Fruit fly (Drosophila melanogaster): Measurements from ENCODE around the gene Wnt4.

Gene Wnt4

dm6 chr2L:7277017-7277416, at the start of gene Wnt4 (continued):
- TF ChIP-seq C15 (GFP tag; IDR thresholded peaks at IDR 0.05) (no peak), ssp (GFP tag; IDR thresholded peaks at IDR 0.05) (no peak), Scr (GFP tag; IDR thresholded peaks at IDR 0.05; ENCODE audit: partially characterized antibody) (no peak), Drgx (GFP tag; IDR thresholded peaks at IDR 0.05) (no peak), fru (optimal IDR thresholded peaks at IDR 0.05) (no peak), CG34376 (GFP tag; optimal IDR thresholded peaks at IDR 0.05) (no peak), CG7372 (GFP tag; IDR thresholded peaks at IDR 0.05) (no peak), Hmx (GFP tag; optimal IDR thresholded peaks at IDR 0.05) (no peak), kay (GFP tag; optimal IDR thresholded peaks at IDR 0.05) (peak; percentile 54), CG9727 (GFP tag; optimal IDR thresholded peaks at IDR 0.05) (no peak), CG7963 (GFP tag; IDR thresholded peaks at IDR 0.05; ENCODE audit: partially characterized antibody) (no peak), HHEX (GFP tag; optimal IDR thresholded peaks at IDR 0.05) (no peak), gt (GFP tag; IDR thresholded peaks at IDR 0.05) (no peak), CG32767 (GFP tag; IDR thresholded peaks at IDR 0.05) (no peak), CG34224 (GFP tag; IDR thresholded peaks at IDR 0.05; ENCODE audit: partially characterized antibody) (no peak), pum (GFP tag; optimal IDR thresholded peaks at IDR 0.05) (no peak), klu (GFP tag; IDR thresholded peaks at IDR 0.05) (no peak), tap (tag; optimal IDR thresholded peaks at IDR 0.05) (no peak), CG34422 (GFP tag; IDR thresholded peaks at IDR 0.05) (no peak), CG11247 (GFP tag; IDR thresholded peaks at IDR 0.05) (no peak), NK7.1 (GFP tag; optimal IDR thresholded peaks at IDR 0.05) (no peak), CG13424 (tag; optimal IDR thresholded peaks at IDR 0.05) (no peak), CG3163 (GFP tag; optimal IDR thresholded peaks at IDR 0.05) (no peak), CG2678 (tag; optimal IDR thresholded peaks at IDR 0.05) (no peak), shn (GFP tag; optimal IDR thresholded peaks at IDR 0.05) (no peak), Med (GFP tag) (peak; percentile 77), BtbVII (GFP tag; optimal IDR thresholded peaks at IDR 0.05) (no peak), ci (GFP tag; IDR thresholded peaks at IDR 0.05) (peak; percentile 79), Mad (GFP tag; optimal IDR thresholded peaks at IDR 0.05) (no peak), HLH4C (GFP tag; IDR thresholded peaks at IDR 0.05; ENCODE audit: partially characterized antibody) (peak; percentile 45; the same call in 2 of the 3 replicates), MESR4 (GFP tag; optimal IDR thresholded peaks at IDR 0.05) (no peak), Adf1 (GFP tag; IDR thresholded peaks at IDR 0.05) (peak; percentile 40; the same call in 1 of the 2 replicates), hb (GFP tag; IDR thresholded peaks at IDR 0.05; ENCODE audit: partially characterized antibody) (no peak), Myb (GFP tag; optimal IDR thresholded peaks at IDR 0.05) (no peak), bab2 (GFP tag; optimal IDR thresholded peaks at IDR 0.05) (no peak), danr (GFP tag; IDR thresholded peaks at IDR 0.05) (no peak), E2f2 (GFP tag; IDR thresholded peaks at IDR 0.05) (0 out of 2 replicates have a peak, but pooled peaks have one; percentile 12), fu2 (GFP tag; optimal IDR thresholded peaks at IDR 0.05) (no peak), wdn (GFP tag; IDR thresholded peaks at IDR 0.05) (no peak), HLH54F (GFP tag; optimal IDR thresholded peaks at IDR 0.05) (no peak), Side (GFP tag; optimal IDR thresholded peaks at IDR 0.05) (no peak), HmgZ (tag; optimal IDR thresholded peaks at IDR 0.05) (no peak), insv (GFP tag; optimal IDR thresholded peaks at IDR 0.05) (no peak), D19B (GFP tag; optimal IDR thresholded peaks at IDR 0.05) (no peak), CG13123 (GFP tag; optimal IDR thresholded peaks at IDR 0.05) (no peak), dm (GFP tag; optimal IDR thresholded peaks at IDR 0.05) (no peak), bowl (GFP tag; IDR thresholded peaks at IDR 0.05) (no peak), CG12769 (tag; optimal IDR thresholded peaks at IDR 0.05) (no peak), CG31441 (GFP tag; IDR thresholded peaks at IDR 0.05) (no peak), tio (GFP tag; optimal IDR thresholded peaks at IDR 0.05) (no peak), lilli (GFP tag; optimal IDR thresholded peaks at IDR 0.05) (no peak), org-1 (GFP tag; optimal IDR thresholded peaks at IDR 0.05) (no peak), gem (tag; optimal IDR thresholded peaks at IDR 0.05) (no peak)

All from whole organism, embryonic.